Fruit fly (Drosophila melanogaster): ENCODE results near the gene Tollo.

- TF ChIP-seq psq (optimal IDR thresholded peaks at IDR 0.05) (no peak), CG8478 (optimal IDR thresholded peaks at IDR 0.05) (no peak), usp (GFP tag; optimal IDR thresholded peaks at IDR 0.05) (no peak), pan (optimal IDR thresholded peaks at IDR 0.05) (no peak)
These were observed 8.1 kb downstream of the Tollo start for dm6 chr3L:15243484-15243883.
